Worm (Caenorhabditis elegans) whole organism, mixed stage, embryonic: ENCODE results near the gene abu-15.

Source experiments
- ces-1 ChIP-seq: fragments of 150-350 bp; optimal IDR thresholded peaks from 2 replicates; lab custom pipeline; 2014; ENCODE audit warnings: missing biosample characterization, missing genetic modification reagents, missing genetic modification characterization
- lin-13 ChIP-seq: fragments of 150-350 bp; optimal IDR thresholded peaks from 2 replicates; lab custom pipeline; 2014; ENCODE audit warnings: missing biosample characterization, missing genetic modification characterization
- lin-32 ChIP-seq: fragments of 200-800 bp; sonication (Bioruptor generic); optimal IDR thresholded peaks from 2 replicates; lab custom pipeline; 2018; ENCODE audit warnings: mild to moderate bottlenecking, missing genetic modification characterization, missing compliant biosample characterization
- mep-1 ChIP-seq: fragments of 150-350 bp; optimal IDR thresholded peaks from 2 replicates; lab custom pipeline; 2017; ENCODE audit warnings: missing biosample characterization, missing genetic modification reagents, missing genetic modification characterization, inconsistent platforms
- mls-2 ChIP-seq: sonication (generic microtip); optimal IDR thresholded peaks from 2 replicates; lab custom pipeline; 2016; ENCODE audit warnings: mild to moderate bottlenecking, missing genetic modification characterization, moderate library complexity, missing compliant biosample characterization
- nhr-12 ChIP-seq: fragments of 150-350 bp; optimal IDR thresholded peaks from 2 replicates; lab custom pipeline; 2014; ENCODE audit warnings: missing biosample characterization, missing genetic modification characterization
- nhr-237 ChIP-seq: fragments of 150-350 bp; optimal IDR thresholded peaks from 2 replicates; lab custom pipeline; 2014; ENCODE audit warnings: missing biosample characterization, missing genetic modification characterization
- nhr-76 ChIP-seq: sonication (generic microtip); optimal IDR thresholded peaks from 2 replicates; lab custom pipeline; 2017; ENCODE audit warnings: missing biosample characterization, missing genetic modification characterization
- pha-4 ChIP-seq: fragments of 150-350 bp; optimal IDR thresholded peaks from 2 replicates; lab custom pipeline; 2018; ENCODE audit warnings: missing biosample characterization, missing genetic modification reagents, missing genetic modification characterization
- sem-2 ChIP-seq: fragments of 200-800 bp; sonication (Bioruptor generic); optimal IDR thresholded peaks from 2 replicates; lab custom pipeline; 2018; ENCODE audit warnings: mild to moderate bottlenecking, missing genetic modification characterization, missing compliant biosample characterization
- snpc-4 ChIP-seq: fragments of 150-350 bp; optimal IDR thresholded peaks from 2 replicates; lab custom pipeline; 2014; ENCODE audit warnings: missing biosample characterization, missing genetic modification characterization
- unc-39 ChIP-seq: fragments of 150-350 bp; optimal IDR thresholded peaks from 2 replicates; lab custom pipeline; 2014; ENCODE audit warnings: missing biosample characterization, missing genetic modification characterization
- ztf-11 ChIP-seq: fragments of 150-350 bp; optimal IDR thresholded peaks from 2 replicates; lab custom pipeline; 2014; ENCODE audit warnings: missing biosample characterization, missing genetic modification characterization

ce11 chrV:5165426-5165825 is 7.0 kb downstream of the abu-15 start, which contains the start of gene srw-140:
- TF ChIP-seq nhr-12 (tag; lab: Kevin White, UChicago) = no peak
- TF ChIP-seq unc-39 (tag; lab: Kevin White, UChicago) = no peak
- no peak for TF ChIP-seq sem-2 (GFP tag; lab: Kevin White, UChicago)
- no peak for TF ChIP-seq lin-13 (tag; lab: Kevin White, UChicago)
- no peak for TF ChIP-seq ztf-11 (tag; lab: Kevin White, UChicago)
- no peak for TF ChIP-seq nhr-237 (tag; lab: Kevin White, UChicago)
- no peak for TF ChIP-seq nhr-76 (tag; lab: Kevin White, UChicago)
- TF ChIP-seq pha-4 = no peak
- no peak for TF ChIP-seq mls-2
- no peak for TF ChIP-seq lin-32
- TF ChIP-seq snpc-4 (tag; lab: Kevin White, UChicago) = no peak
- TF ChIP-seq mep-1 (tag; lab: Kevin White, UChicago) = no peak
- TF ChIP-seq ces-1 = no peak
